Fruit fly (Drosophila melanogaster) whole organism, adult: ENCODE results near the gene Fim.

Experiments
- CG11617 ChIP-seq: fragments of 200-800 bp; sonication (Bioruptor generic); optimal IDR thresholded peaks from 2 replicates; lab custom pipeline; 2017; ENCODE audit warnings: mild to moderate bottlenecking, missing biosample characterization, missing genetic modification reagents, missing genetic modification characterization
- CG12768 ChIP-seq: fragments of 200-800 bp; sonication (Bioruptor generic); optimal IDR thresholded peaks from 2 replicates; lab custom pipeline; 2017; ENCODE audit warnings: missing biosample characterization, missing genetic modification characterization, mild to moderate bottlenecking, moderate library complexity, missing genetic modification reagents
- CG14711 ChIP-seq: fragments of 200-800 bp; sonication (Bioruptor generic); optimal IDR thresholded peaks from 2 replicates; lab custom pipeline; 2018; ENCODE audit warnings: missing biosample characterization, mild to moderate bottlenecking, missing genetic modification characterization, moderate library complexity
- CG1620 ChIP-seq: fragments of 200-800 bp; sonication (Bioruptor generic); optimal IDR thresholded peaks from 2 replicates; lab custom pipeline; 2016; ENCODE audit warnings: missing biosample characterization, missing genetic modification characterization
- CG33017 ChIP-seq: fragments of 200-800 bp; sonication (Bioruptor generic); optimal IDR thresholded peaks from 2 replicates; lab custom pipeline; 2018; ENCODE audit warnings: missing biosample characterization, mild to moderate bottlenecking, missing genetic modification characterization, moderate library complexity
- CG5204 ChIP-seq: fragments of 200-800 bp; sonication (Bioruptor generic); optimal IDR thresholded peaks from 2 replicates; lab custom pipeline; 2016; ENCODE audit warnings: missing biosample characterization, missing genetic modification characterization
- CG7045 ChIP-seq: fragments of 200-800 bp; sonication (Bioruptor generic); optimal IDR thresholded peaks from 2 replicates; lab custom pipeline; 2017; ENCODE audit warnings: missing biosample characterization, mild to moderate bottlenecking, missing genetic modification characterization
- CG7101 ChIP-seq: fragments of 200-800 bp; sonication (Bioruptor generic); optimal IDR thresholded peaks from 2 replicates; lab custom pipeline; 2018; ENCODE audit warnings: missing biosample characterization, mild to moderate bottlenecking, missing genetic modification characterization, moderate library complexity
- Clk ChIP-seq: fragments of 200-800 bp; sonication (Bioruptor generic); optimal IDR thresholded peaks from 2 replicates; lab custom pipeline; 2017; ENCODE audit warnings: missing biosample characterization, missing genetic modification characterization
- Crg-1 ChIP-seq: fragments of 200-800 bp; sonication (Bioruptor generic); optimal IDR thresholded peaks from 2 replicates; lab custom pipeline; 2016; ENCODE audit warnings: missing biosample characterization, missing genetic modification characterization
- Hr96 ChIP-seq: fragments of 200-800 bp; sonication (Bioruptor generic); optimal IDR thresholded peaks from 2 replicates; lab custom pipeline; 2016; ENCODE audit warnings: missing biosample characterization, missing genetic modification characterization
- Mnt ChIP-seq: fragments of 200-800 bp; sonication (Bioruptor generic); optimal IDR thresholded peaks from 2 replicates; lab custom pipeline; 2016; ENCODE audit warnings: missing biosample characterization, mild to moderate bottlenecking, missing genetic modification characterization
- bab1 ChIP-seq: fragments of 200-800 bp; sonication (Bioruptor generic); optimal IDR thresholded peaks from 3 replicates; lab custom pipeline; 2019; ENCODE audit warnings: missing biosample characterization, mild to moderate bottlenecking, missing genetic modification characterization, moderate library complexity
- cic ChIP-seq: fragments of 200-800 bp; sonication (Bioruptor generic); optimal IDR thresholded peaks from 2 replicates; lab custom pipeline; 2017; ENCODE audit warnings: missing biosample characterization, mild to moderate bottlenecking, missing genetic modification characterization, moderate library complexity
- cnc ChIP-seq, 2 experiments: fragments of >200 bp; optimal IDR thresholded peaks; 2 replicates each; lab custom pipeline; 2017
- kay ChIP-seq: fragments of 200-800 bp; sonication (Bioruptor generic); peaks from one replicate; lab custom pipeline; 2016; ENCODE audit warnings: missing biosample characterization, missing genetic modification characterization, borderline replicate concordance
- ovo ChIP-seq: fragments of 200-800 bp; sonication (Bioruptor generic); optimal IDR thresholded peaks from 2 replicates; lab custom pipeline; 2016; ENCODE audit warnings: missing biosample characterization, missing genetic modification characterization
- pad ChIP-seq: fragments of 200-800 bp; sonication (Bioruptor generic); optimal IDR thresholded peaks from 3 replicates; lab custom pipeline; 2017; ENCODE audit warnings: missing biosample characterization, missing genetic modification characterization, mild to moderate bottlenecking, moderate library complexity, missing genetic modification reagents
- tj ChIP-seq: fragments of 200-800 bp; sonication (Bioruptor generic); optimal IDR thresholded peaks from 3 replicates; lab custom pipeline; 2017; ENCODE audit warnings: missing biosample characterization, mild to moderate bottlenecking, missing genetic modification characterization, moderate library complexity
- toe ChIP-seq: fragments of 200-800 bp; sonication (Bioruptor generic); optimal IDR thresholded peaks from 2 replicates; lab custom pipeline; 2016; ENCODE audit warnings: missing biosample characterization, missing genetic modification characterization

The Fim gene

DNA sequence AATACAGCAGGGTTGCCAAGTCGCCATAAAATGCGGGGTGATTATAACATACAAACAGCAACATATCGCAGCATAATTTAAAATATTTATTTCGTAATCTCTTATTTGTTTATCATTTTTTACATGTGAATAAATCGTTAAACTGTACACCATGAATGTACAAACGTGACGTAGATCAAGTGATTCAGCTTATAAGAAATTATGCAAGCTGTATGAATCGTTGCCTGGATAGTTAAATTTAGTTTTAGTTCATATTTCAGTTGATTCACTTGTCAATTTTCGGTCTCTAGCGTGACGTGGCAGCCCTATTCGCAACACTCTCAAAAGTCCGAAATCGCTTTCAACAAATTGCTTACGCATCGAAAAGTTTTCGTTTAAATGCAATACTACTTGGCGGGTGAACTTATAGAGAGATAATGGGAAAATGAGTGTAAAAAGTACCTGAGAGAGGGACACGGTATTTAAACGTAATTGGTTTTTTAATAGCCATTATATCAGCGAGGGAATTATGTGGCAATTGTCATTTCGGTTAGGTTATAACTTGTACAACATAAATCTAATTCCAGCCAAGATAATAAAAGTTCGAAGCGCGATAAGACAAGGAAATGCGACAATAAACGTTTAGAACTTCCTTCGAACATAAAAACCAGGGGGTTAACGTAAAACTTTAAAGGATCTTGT lies 9.5 kb downstream of the Fim start:
- peak; percentile 72 for TF ChIP-seq CG12768
- peak; percentile 77 for TF ChIP-seq CG5204 (GFP tag; lab: Kevin White, UChicago)
- TF ChIP-seq kay (GFP tag; lab: Kevin White, UChicago), result no peak
- TF ChIP-seq CG1620 (GFP tag; lab: Kevin White, UChicago), result peak; percentile 82
- TF ChIP-seq Hr96, result peak; percentile 82
- no peak for TF ChIP-seq Clk (GFP tag; lab: Kevin White, UChicago)
- TF ChIP-seq CG11617, result peak; percentile 94
- peak; percentile 93 for TF ChIP-seq CG14711 (tag; lab: Kevin White, UChicago)
- peak; percentile 82 for TF ChIP-seq ovo (GFP tag; lab: Kevin White, UChicago)
- peak; percentile 77 for TF ChIP-seq CG33017 (tag; lab: Kevin White, UChicago)
- TF ChIP-seq toe (GFP tag; lab: Kevin White, UChicago), result peak; percentile 44
- peak; percentile 94 for TF ChIP-seq tj
- peak; percentile 83 for TF ChIP-seq pad (GFP tag; lab: Kevin White, UChicago)
- no peak for TF ChIP-seq cic (GFP tag; lab: Kevin White, UChicago)
- peak; percentile 71 for TF ChIP-seq Mnt (GFP tag; lab: Kevin White, UChicago)
- peak; percentile 92 for TF ChIP-seq CG7101
- peak; percentile 94 for TF ChIP-seq bab1 (GFP tag; lab: Kevin White, UChicago)
- TF ChIP-seq cnc (optimal IDR thresholded peaks at IDR 0.05; lab: Kevin White, UChicago), result no peak
- TF ChIP-seq CG7045 (GFP tag; lab: Kevin White, UChicago), result peak; percentile 58
- peak; percentile 74 for TF ChIP-seq Crg-1

- TF ChIP-seq Hr96 (no peak), tj (peak; percentile 22), CG7045 (GFP tag; lab: Kevin White, UChicago) (no peak)
These were observed 10.7 kb downstream of the Fim start for dm6 chrX:17290960-17291432.

DNA sequence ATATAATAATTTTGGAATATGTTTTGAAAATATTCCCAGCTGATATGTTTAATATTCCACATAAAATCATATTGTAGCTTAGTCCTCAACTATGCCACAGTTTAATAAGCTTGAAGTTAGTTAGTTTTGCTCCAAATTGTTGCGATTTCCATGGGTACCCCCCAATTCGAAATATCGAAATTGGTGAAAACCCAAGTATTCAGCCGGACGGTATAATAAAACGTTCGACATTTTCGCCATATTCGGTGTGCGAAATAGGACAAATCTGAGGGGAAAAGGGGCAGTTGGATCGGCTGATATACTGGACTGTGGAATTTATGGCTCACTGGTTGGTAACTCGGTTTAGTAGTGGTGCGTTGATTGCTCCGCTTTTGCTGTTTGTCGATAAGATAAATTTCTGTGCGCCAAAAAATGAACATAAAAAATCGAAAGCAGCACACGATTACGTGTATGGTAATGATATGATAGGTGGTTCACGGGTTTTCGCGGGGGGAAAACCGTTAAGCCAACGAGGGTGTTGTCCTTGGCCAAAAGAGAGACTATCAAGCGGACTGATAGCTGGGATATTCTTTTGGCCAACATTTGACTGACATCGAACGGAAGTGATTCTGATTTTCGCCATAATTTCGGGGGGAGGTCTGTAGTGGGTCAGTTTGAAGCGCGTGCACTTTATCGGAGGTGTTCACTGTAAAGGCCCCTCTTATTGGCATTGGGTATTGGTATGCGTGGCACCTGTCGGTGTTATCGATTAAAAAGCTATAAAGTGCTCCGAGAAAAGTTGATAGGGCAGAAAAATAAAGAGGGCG lies 11.4 kb downstream of the Fim start:
- TF ChIP-seq kay (GFP tag; lab: Kevin White, UChicago) (peak; percentile 57), CG5204 (GFP tag; lab: Kevin White, UChicago) (no peak), CG14711 (tag; lab: Kevin White, UChicago) (no peak), tj (peak; percentile 51), bab1 (GFP tag; lab: Kevin White, UChicago) (no peak)

DNA sequence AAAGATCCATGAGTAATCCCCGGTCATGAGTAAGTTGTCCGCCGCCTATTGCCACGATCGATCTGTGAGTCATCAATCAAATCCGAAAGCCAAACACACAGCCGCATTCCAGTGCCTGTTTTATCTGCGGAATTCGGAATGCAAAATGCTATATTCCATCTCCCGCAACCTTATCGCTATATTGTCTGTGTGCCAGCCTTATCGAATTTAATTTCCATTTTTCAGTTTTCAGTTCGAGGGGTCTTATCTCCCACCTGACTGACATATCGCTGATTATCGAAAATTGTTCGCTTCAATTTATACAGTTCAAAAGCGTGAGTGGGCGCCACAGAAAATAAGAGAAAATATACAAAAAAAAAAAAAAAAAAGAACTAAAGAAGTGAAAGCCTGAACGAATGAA lies 12.5 kb downstream of the Fim start:
- TF ChIP-seq cic (GFP tag; lab: Kevin White, UChicago), result no peak
- TF ChIP-seq Clk (GFP tag; lab: Kevin White, UChicago), result no peak
- no peak for TF ChIP-seq toe (GFP tag; lab: Kevin White, UChicago)
- TF ChIP-seq tj, result no peak
- no peak for TF ChIP-seq pad (GFP tag; lab: Kevin White, UChicago)
- no peak for TF ChIP-seq cnc (optimal IDR thresholded peaks at IDR 0.05; lab: Kevin White, UChicago)
- no peak for TF ChIP-seq kay (GFP tag; lab: Kevin White, UChicago)
- TF ChIP-seq CG1620 (GFP tag; lab: Kevin White, UChicago), result no peak

- TF ChIP-seq CG14711 (tag; lab: Kevin White, UChicago) (no peak), bab1 (GFP tag; lab: Kevin White, UChicago) (peak; percentile 50), cic (GFP tag; lab: Kevin White, UChicago) (peak; percentile 93), kay (GFP tag; lab: Kevin White, UChicago) (no peak), Mnt (GFP tag; lab: Kevin White, UChicago) (peak; percentile 62), CG12768 (peak; percentile 7)
These were observed 16.7 kb downstream of the Fim start for dm6 chrX:17285069-17285468.

DNA sequence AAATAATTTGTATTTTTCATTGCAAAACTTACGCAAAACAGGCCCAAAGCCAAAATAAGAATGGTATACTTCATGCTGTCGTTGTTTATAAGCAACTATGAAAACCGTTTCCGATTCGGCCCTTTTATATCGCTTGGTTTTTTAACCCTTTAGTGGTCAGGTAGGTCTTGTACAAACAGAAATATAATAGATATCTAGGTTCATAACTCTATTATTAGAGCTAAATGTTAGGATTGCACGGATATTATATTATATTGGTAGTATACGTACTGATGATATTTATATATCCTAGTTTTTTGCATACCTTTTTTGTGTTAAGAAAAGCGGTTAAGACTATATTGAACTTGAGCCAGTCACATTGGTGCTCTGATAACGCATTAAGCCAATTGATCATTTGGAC lies 17.3 kb downstream of the Fim start, which contains the start of gene CG8661:
Gene CG8661 (minus strand): TSS at position 101 of the 400 bp plus-strand sequence.
- TF ChIP-seq Mnt (GFP tag; lab: Kevin White, UChicago), result no peak

dm6 chrX:17282626-17283025 lies 19.1 kb downstream of the Fim start, which contains the start of gene CG8664:
TSS of gene CG8664 (minus strand) at chrX:17282726.
- TF ChIP-seq tj, result no peak
- no peak for TF ChIP-seq toe (GFP tag; lab: Kevin White, UChicago)
- no peak for TF ChIP-seq Hr96
- TF ChIP-seq pad (GFP tag; lab: Kevin White, UChicago), result no peak
- no peak for TF ChIP-seq CG7045 (GFP tag; lab: Kevin White, UChicago)
- no peak for TF ChIP-seq CG12768
- TF ChIP-seq CG33017 (tag; lab: Kevin White, UChicago), result no peak
- no peak for TF ChIP-seq Crg-1
- no peak for TF ChIP-seq CG14711 (tag; lab: Kevin White, UChicago)
- TF ChIP-seq Clk (GFP tag; lab: Kevin White, UChicago), result no peak
- TF ChIP-seq CG7101, result no peak
- TF ChIP-seq CG11617, result no peak
- no peak for TF ChIP-seq CG5204 (GFP tag; lab: Kevin White, UChicago)
